Fruit fly (Drosophila melanogaster): ENCODE data around the gene Rpt3.
A peak's percentile ranks its signal among the peaks of the same experiment; 100 is the strongest.

Rpt3 gene

dm6 chrX:11128828-11129227, 3.9 kb downstream of the Rpt3 start, which contains the start of gene SrpRalpha (continued):
- no peak for TF ChIP-seq CG12769 (tag; optimal IDR thresholded peaks at IDR 0.05)
- TF ChIP-seq vvl (GFP tag; IDR thresholded peaks at IDR 0.05) = peak; percentile 63; the same call in 1 of the 2 replicates
- no peak for TF ChIP-seq toy (GFP tag; IDR thresholded peaks at IDR 0.05)
- no peak for TF ChIP-seq CG7271 (tag; optimal IDR thresholded peaks at IDR 0.05)
- no peak for TF ChIP-seq Ssrp (tag; optimal IDR thresholded peaks at IDR 0.05)
- TF ChIP-seq ind (GFP tag; optimal IDR thresholded peaks at IDR 0.05) = no peak
- TF ChIP-seq tll (GFP tag; optimal IDR thresholded peaks at IDR 0.05) = no peak
- no peak for TF ChIP-seq Ets65A (GFP tag)
- TF ChIP-seq CG7839 (tag; optimal IDR thresholded peaks at IDR 0.05) = no peak
- TF ChIP-seq Vsx1 (GFP tag; optimal IDR thresholded peaks at IDR 0.05) = no peak
- no peak for TF ChIP-seq ranshi (GFP tag; IDR thresholded peaks at IDR 0.05)
- no peak for TF ChIP-seq CG6791 (GFP tag; IDR thresholded peaks at IDR 0.05; ENCODE audit: partially characterized antibody)
- TF ChIP-seq croc (GFP tag; conservative IDR thresholded peaks at IDR 0.05) = no peak
- TF ChIP-seq sr (GFP tag; IDR thresholded peaks at IDR 0.05) = no peak
- no peak for TF ChIP-seq CG12942 (GFP tag; optimal IDR thresholded peaks at IDR 0.05)
- no peak for TF ChIP-seq CG4328 (GFP tag; optimal IDR thresholded peaks at IDR 0.05)
- no peak for TF ChIP-seq Mrtf (GFP tag; IDR thresholded peaks at IDR 0.05)
- TF ChIP-seq grn (GFP tag; optimal IDR thresholded peaks at IDR 0.05) = no peak
- no peak for TF ChIP-seq Hand (GFP tag; optimal IDR thresholded peaks at IDR 0.05)
- no peak for TF ChIP-seq lilli (GFP tag; optimal IDR thresholded peaks at IDR 0.05)
- no peak for TF ChIP-seq odd (GFP tag; optimal IDR thresholded peaks at IDR 0.05)
- no peak for TF ChIP-seq CG17186 (GFP tag; optimal IDR thresholded peaks at IDR 0.05)
- peak; percentile 42; the same call in 1 of the 2 replicates for TF ChIP-seq Scr (GFP tag; IDR thresholded peaks at IDR 0.05; ENCODE audit: partially characterized antibody)
- no peak for TF ChIP-seq CG13624 (GFP tag; optimal IDR thresholded peaks at IDR 0.05)
- no peak for TF ChIP-seq Hey (tag; optimal IDR thresholded peaks at IDR 0.05)
- no peak for TF ChIP-seq trem (tag; optimal IDR thresholded peaks at IDR 0.05)
- TF ChIP-seq zen (tag; optimal IDR thresholded peaks at IDR 0.05) = no peak
- no peak for TF ChIP-seq CG18764 (GFP tag; optimal IDR thresholded peaks at IDR 0.05)
- TF ChIP-seq MBD-R2 (GFP tag; IDR thresholded peaks at IDR 0.05) = peak; percentile 57
- no peak for TF ChIP-seq CG14860 (GFP tag; IDR thresholded peaks at IDR 0.05; ENCODE audit: partially characterized antibody)
- no peak for TF ChIP-seq sc (optimal IDR thresholded peaks at IDR 0.05)
- no peak for TF ChIP-seq sc (GFP tag; optimal IDR thresholded peaks at IDR 0.05)
- TF ChIP-seq dan (GFP tag; IDR thresholded peaks at IDR 0.05) = no peak
- no peak for TF ChIP-seq CG1792 (GFP tag; optimal IDR thresholded peaks at IDR 0.05)
- TF ChIP-seq onecut (GFP tag; IDR thresholded peaks at IDR 0.05) = no peak
- TF ChIP-seq Ets97D (GFP tag; optimal IDR thresholded peaks at IDR 0.05) = peak; percentile 26
- TF ChIP-seq CG12391 (tag; optimal IDR thresholded peaks at IDR 0.05) = no peak
- TF ChIP-seq slbo (GFP tag; IDR thresholded peaks at IDR 0.05) = no peak
- no peak for TF ChIP-seq CG18476 (GFP tag; optimal IDR thresholded peaks at IDR 0.05)
- no peak; the same call in 1 of the 2 replicates for TF ChIP-seq hbn (GFP tag; IDR thresholded peaks at IDR 0.05; ENCODE audit: partially characterized antibody)
- peak; percentile 84 for TF ChIP-seq MESR4 (GFP tag; optimal IDR thresholded peaks at IDR 0.05)
- no peak for TF ChIP-seq tx (GFP tag; optimal IDR thresholded peaks at IDR 0.05)
- TF ChIP-seq Dip3 (GFP tag; optimal IDR thresholded peaks at IDR 0.05) = no peak
- no peak for TF ChIP-seq scrt (GFP tag; optimal IDR thresholded peaks at IDR 0.05)
- no peak for TF ChIP-seq hb (GFP tag; IDR thresholded peaks at IDR 0.05; ENCODE audit: partially characterized antibody)
- TF ChIP-seq Atf3 (GFP tag; optimal IDR thresholded peaks at IDR 0.05) = no peak
- TF ChIP-seq CG3995 (GFP tag; optimal IDR thresholded peaks at IDR 0.05) = no peak
- TF ChIP-seq CG4404 (GFP tag; IDR thresholded peaks at IDR 0.05) = no peak
- no peak for TF ChIP-seq pita (GFP tag; optimal IDR thresholded peaks at IDR 0.05)
- no peak for TF ChIP-seq esg (GFP tag; conservative IDR thresholded peaks at IDR 0.05)
- no peak for TF ChIP-seq bab2 (GFP tag; optimal IDR thresholded peaks at IDR 0.05)
- TF ChIP-seq nau (GFP tag; optimal IDR thresholded peaks at IDR 0.05) = no peak
